Worm (Caenorhabditis elegans) whole organism, L3 larva: Measurements from ENCODE around the gene sdc-2.
A peak's percentile ranks its signal among the peaks of the same experiment; 100 is the strongest.

Source experiments
- R02D3.7 ChIP-seq: fragments of 150-350 bp; optimal IDR thresholded peaks from 2 replicates; lab custom pipeline; 2014; ENCODE audit warnings: missing biosample characterization, missing genetic modification characterization
- ZK546.5 ChIP-seq: sonication (generic microtip); optimal IDR thresholded peaks from 2 replicates; lab custom pipeline; 2017; ENCODE audit warnings: missing biosample characterization, missing genetic modification characterization
- ama-1 ChIP-seq: fragments of 150-350 bp; optimal IDR thresholded peaks from 2 replicates; lab custom pipeline; 2018
- ceh-28 ChIP-seq: fragments of 150-350 bp; optimal IDR thresholded peaks from 2 replicates; lab custom pipeline; 2014; ENCODE audit warnings: missing biosample characterization, missing genetic modification reagents, missing genetic modification characterization
- ceh-9 ChIP-seq: sonication (generic microtip); optimal IDR thresholded peaks from 2 replicates; lab custom pipeline; 2018; ENCODE audit warnings: missing biosample characterization, missing genetic modification characterization
- daf-12 ChIP-seq: fragments of 150-350 bp; optimal IDR thresholded peaks from 2 replicates; lab custom pipeline; 2014; ENCODE audit warnings: missing biosample characterization, missing genetic modification reagents, missing genetic modification characterization
- egl-27 ChIP-seq: sonication (generic microtip); optimal IDR thresholded peaks from 4 replicates; lab custom pipeline; 2017; ENCODE audit warnings: missing biosample characterization, missing genetic modification reagents, missing genetic modification characterization
- egl-5 ChIP-seq: fragments of 150-350 bp; optimal IDR thresholded peaks from 2 replicates; lab custom pipeline; 2017; ENCODE audit warnings: missing biosample characterization, missing genetic modification reagents, missing genetic modification characterization, inconsistent platforms
- elt-1 ChIP-seq: fragments of 150-350 bp; optimal IDR thresholded peaks from 2 replicates; lab custom pipeline; 2014; ENCODE audit warnings: missing biosample characterization, missing genetic modification characterization
- elt-3 ChIP-seq, 3 experiments: fragments of 150-350 bp in 1 of 3; sonication (generic microtip) in 2 of 3; optimal IDR thresholded peaks; 2 replicates in 2 of 3; 4 replicates in 1 of 3; lab custom pipeline; 2014 to 2017; ENCODE audit warnings: missing biosample characterization in 3 of 3, missing genetic modification characterization in 3 of 3
- eor-1 ChIP-seq, 2 experiments: fragments of 150-350 bp; optimal IDR thresholded peaks; 2 replicates each; lab custom pipeline; 2014 to 2018; ENCODE audit warnings: missing biosample characterization in 2 of 2, missing genetic modification characterization in 2 of 2
- fkh-10 ChIP-seq: sonication (generic microtip); optimal IDR thresholded peaks from 2 replicates; lab custom pipeline; 2017; ENCODE audit warnings: missing biosample characterization, missing genetic modification reagents, missing genetic modification characterization
- fkh-2 ChIP-seq: fragments of 150-350 bp; optimal IDR thresholded peaks from 2 replicates; lab custom pipeline; 2014; ENCODE audit warnings: missing biosample characterization, missing genetic modification reagents, missing genetic modification characterization
- fos-1 ChIP-seq: fragments of 150-350 bp; optimal IDR thresholded peaks from 2 replicates; lab custom pipeline; 2014; ENCODE audit warnings: missing biosample characterization, missing genetic modification characterization
- hmg-11 ChIP-seq: sonication (generic microtip); optimal IDR thresholded peaks from 2 replicates; lab custom pipeline; 2016; ENCODE audit warnings: missing genetic modification characterization, missing compliant biosample characterization
- jun-1 ChIP-seq: fragments of 150-350 bp; optimal IDR thresholded peaks from 2 replicates; lab custom pipeline; 2014; ENCODE audit warnings: missing biosample characterization, missing genetic modification reagents, missing genetic modification characterization
- lin-15B ChIP-seq: fragments of 150-350 bp; optimal IDR thresholded peaks from 2 replicates; lab custom pipeline; 2014; ENCODE audit warnings: missing biosample characterization, missing genetic modification characterization
- lin-39 ChIP-seq: fragments of 150-350 bp; optimal IDR thresholded peaks from 2 replicates; lab custom pipeline; 2018; ENCODE audit warnings: missing biosample characterization, missing genetic modification reagents, missing genetic modification characterization
- lsy-12 ChIP-seq: sonication (generic microtip); optimal IDR thresholded peaks from 2 replicates; lab custom pipeline; 2016; ENCODE audit warnings: mild to moderate bottlenecking, missing genetic modification characterization, missing compliant biosample characterization
- mdl-1 ChIP-seq: fragments of 150-350 bp; optimal IDR thresholded peaks from 2 replicates; lab custom pipeline; 2014; ENCODE audit warnings: missing biosample characterization, missing genetic modification characterization
- mml-1 ChIP-seq: fragments of 150-350 bp; sonication (generic microtip); optimal IDR thresholded peaks from 3 replicates; lab custom pipeline; 2014; ENCODE audit warnings: missing biosample characterization, missing genetic modification characterization
- nfya-1 ChIP-seq: sonication (generic microtip); optimal IDR thresholded peaks from 2 replicates; lab custom pipeline; 2017; ENCODE audit warnings: missing genetic modification characterization, mild to moderate bottlenecking, missing compliant biosample characterization, antibody characterized with exemption, moderate library complexity; ENCODE audit not compliant: insufficient read depth
- nhr-11 ChIP-seq: fragments of 150-350 bp; optimal IDR thresholded peaks from 2 replicates; lab custom pipeline; 2014; ENCODE audit warnings: missing biosample characterization, missing genetic modification characterization
- nhr-12 ChIP-seq: fragments of 150-350 bp; optimal IDR thresholded peaks from 2 replicates; lab custom pipeline; 2014; ENCODE audit warnings: missing biosample characterization, missing genetic modification characterization
- nhr-23 ChIP-seq: fragments of 150-350 bp; optimal IDR thresholded peaks from 2 replicates; lab custom pipeline; 2014; ENCODE audit warnings: missing biosample characterization, missing genetic modification reagents, missing genetic modification characterization
- nhr-237 ChIP-seq: fragments of 150-350 bp; optimal IDR thresholded peaks from 2 replicates; lab custom pipeline; 2014; ENCODE audit warnings: missing biosample characterization, missing genetic modification characterization
- nhr-25 ChIP-seq: sonication (generic microtip); optimal IDR thresholded peaks from 2 replicates; lab custom pipeline; 2017; ENCODE audit warnings: missing biosample characterization, missing genetic modification characterization
- nhr-28 ChIP-seq: fragments of 150-350 bp; optimal IDR thresholded peaks from 2 replicates; lab custom pipeline; 2014; ENCODE audit warnings: missing biosample characterization, missing genetic modification characterization
- nhr-43 ChIP-seq: sonication (generic microtip); optimal IDR thresholded peaks from 2 replicates; lab custom pipeline; 2016; ENCODE audit warnings: mild to moderate bottlenecking, missing genetic modification characterization, missing compliant biosample characterization; ENCODE audit not compliant: poor library complexity, severe bottlenecking
- nhr-67 ChIP-seq: fragments of 150-350 bp; optimal IDR thresholded peaks from 2 replicates; lab custom pipeline; 2014; ENCODE audit warnings: missing biosample characterization, missing genetic modification characterization
- nhr-76 ChIP-seq: fragments of 150-350 bp; sonication (generic microtip); optimal IDR thresholded peaks from 5 replicates; lab custom pipeline; 2014; ENCODE audit warnings: missing biosample characterization, missing genetic modification characterization
- nhr-77 ChIP-seq: fragments of 150-350 bp; optimal IDR thresholded peaks from 2 replicates; lab custom pipeline; 2014; ENCODE audit warnings: missing biosample characterization, missing genetic modification characterization
- pqm-1 ChIP-seq: fragments of 150-350 bp; optimal IDR thresholded peaks from 2 replicates; lab custom pipeline; 2017; ENCODE audit warnings: missing biosample characterization, missing genetic modification characterization, inconsistent platforms
- sea-2 ChIP-seq: fragments of 150-350 bp; sonication (generic microtip); optimal IDR thresholded peaks from 4 replicates; lab custom pipeline; 2014; ENCODE audit warnings: missing biosample characterization, missing genetic modification reagents, missing genetic modification characterization
- snpc-4 ChIP-seq: fragments of 150-350 bp; optimal IDR thresholded peaks from 2 replicates; lab custom pipeline; 2014; ENCODE audit warnings: missing biosample characterization, missing genetic modification characterization
- tbx-2 ChIP-seq: sonication (generic microtip); optimal IDR thresholded peaks from 2 replicates; lab custom pipeline; 2016; ENCODE audit warnings: mild to moderate bottlenecking, missing genetic modification characterization, missing compliant biosample characterization
- unc-39 ChIP-seq: sonication (generic microtip); optimal IDR thresholded peaks from 4 replicates; lab custom pipeline; 2017; ENCODE audit warnings: missing biosample characterization, missing genetic modification characterization
- unc-62 ChIP-seq: fragments of 150-350 bp; sonication (generic microtip); optimal IDR thresholded peaks from 4 replicates; lab custom pipeline; 2014; ENCODE audit warnings: missing biosample characterization, missing genetic modification reagents, missing genetic modification characterization
- ztf-11 ChIP-seq: fragments of 150-350 bp; optimal IDR thresholded peaks from 2 replicates; lab custom pipeline; 2014; ENCODE audit warnings: missing biosample characterization, missing genetic modification characterization
- ztf-4 ChIP-seq: fragments of 150-350 bp; optimal IDR thresholded peaks from 2 replicates; lab custom pipeline; 2014; ENCODE audit warnings: missing biosample characterization, missing genetic modification characterization

The sdc-2 gene

ce11 chrX:11534443-11534842, 11.9 kb downstream of the sdc-2 start:
- TF ChIP-seq nhr-43 (tag; lab: Kevin White, UChicago) (peak; percentile 1), snpc-4 (no peak), egl-5 (no peak), nhr-25 (tag; lab: Kevin White, UChicago) (no peak), fos-1 (tag; lab: Kevin White, UChicago) (no peak), unc-62 (no peak), nhr-67 (tag; lab: Kevin White, UChicago) (no peak)

ce11 chrX:11536408-11536807, 13.9 kb downstream of the sdc-2 start, which contains the start of gene C35C5.9:
C35C5.9 (plus strand) TSS chrX:11536568.
- peak; percentile 11 for TF ChIP-seq nhr-25 (tag; lab: Kevin White, UChicago)
- peak; percentile 15 for TF ChIP-seq nhr-23 (tag; lab: Kevin White, UChicago)
- no peak for TF ChIP-seq mml-1 (tag; lab: Kevin White, UChicago)

- no peak for TF ChIP-seq lin-15B
- TF ChIP-seq jun-1 (tag; lab: Kevin White, UChicago) = no peak
- no peak for TF ChIP-seq pqm-1
- no peak for TF ChIP-seq nhr-25 (tag; lab: Kevin White, UChicago)
- no peak for TF ChIP-seq nhr-67 (tag; lab: Kevin White, UChicago)
- no peak for TF ChIP-seq mml-1 (tag; lab: Kevin White, UChicago)
- TF ChIP-seq, all 47 proteins: peak for 0
Observed at ce11 chrX:11537240-11537764, 14.8 kb downstream of the sdc-2 start, which contains the start of gene gcp-2.2. gcp-2.2 (plus strand) TSS chrX:11537714.

DNA sequence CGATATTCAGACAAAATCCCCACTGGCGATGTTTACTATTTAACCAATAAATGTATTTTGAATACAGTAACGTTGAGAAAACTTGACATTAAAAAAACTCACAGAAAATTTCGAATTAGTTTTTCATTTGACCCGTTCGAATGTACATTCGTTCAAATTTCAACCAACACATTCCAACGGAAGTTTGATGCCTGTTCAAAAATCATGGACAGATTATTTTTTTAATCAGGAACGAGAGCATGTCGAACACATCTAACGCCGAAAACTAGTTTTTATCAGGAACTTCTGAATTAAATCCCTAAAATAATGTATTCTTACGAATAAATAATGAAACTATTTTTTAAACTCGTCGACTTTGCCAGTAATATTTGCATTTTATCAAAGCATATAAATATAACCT, 19.2 kb downstream of the sdc-2 start:
- no peak for TF ChIP-seq ztf-4 (tag; lab: Kevin White, UChicago)
- TF ChIP-seq nhr-67 (tag; lab: Kevin White, UChicago) = no peak
- no peak for TF ChIP-seq ztf-11 (tag; lab: Kevin White, UChicago)
- TF ChIP-seq hmg-11 (tag; lab: Kevin White, UChicago) = no peak
- TF ChIP-seq fkh-10 = no peak
- no peak for TF ChIP-seq nfya-1 (tag; lab: Kevin White, UChicago)
- no peak for TF ChIP-seq lsy-12 (tag; lab: Kevin White, UChicago)
- no peak for TF ChIP-seq ZK546.5 (tag; lab: Kevin White, UChicago)
- TF ChIP-seq fkh-2 (tag; lab: Kevin White, UChicago) = no peak
- TF ChIP-seq snpc-4 = no peak

DNA sequence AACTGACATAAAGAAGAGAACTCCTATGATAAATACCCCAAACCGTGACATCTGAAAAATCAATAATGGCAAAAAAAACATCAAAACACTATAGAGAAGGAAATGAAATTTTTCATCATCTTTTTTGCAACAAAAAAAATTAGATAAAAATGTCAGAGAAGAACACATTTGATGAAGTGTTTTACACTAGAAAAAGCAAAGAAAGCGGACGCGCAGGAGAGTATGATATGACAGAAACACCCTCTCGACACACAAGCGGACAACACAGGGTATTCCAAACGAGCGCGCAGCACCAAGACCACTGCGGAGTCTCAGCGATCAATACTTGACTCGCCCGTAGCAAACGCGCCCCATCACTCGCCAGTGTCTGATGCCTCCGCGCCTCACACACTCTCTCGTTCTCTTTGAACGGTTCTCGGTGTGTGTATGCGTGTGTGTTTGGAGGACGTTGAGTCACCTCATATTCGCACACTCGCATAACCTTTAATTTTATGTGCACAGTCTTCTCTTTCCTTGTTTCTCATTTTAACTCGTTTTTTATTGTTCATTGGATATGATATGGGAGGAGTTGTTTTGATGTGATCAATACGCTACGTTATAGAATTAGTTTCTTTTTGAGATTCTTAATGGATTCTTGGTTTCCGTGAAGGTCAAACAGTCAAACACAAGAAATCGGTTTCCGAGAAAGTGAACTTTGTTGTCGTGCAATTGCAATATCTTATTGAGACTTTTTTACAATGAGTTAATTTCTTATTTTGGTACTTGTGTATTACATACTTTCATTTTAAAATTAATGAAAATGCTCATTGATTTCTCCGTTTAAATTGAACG, 24.2 kb downstream of the sdc-2 start, which contains the start of gene selt-1.1:
selt-1.1 (minus strand) TSS at position 51 of the 831 bp plus-strand sequence.
- TF ChIP-seq lin-15B (no peak), mml-1 (tag; lab: Kevin White, UChicago) (no peak), nhr-43 (tag; lab: Kevin White, UChicago) (no peak), nhr-76 (tag; lab: Kevin White, UChicago) (no peak), sea-2 (GFP tag; lab: Kevin White, UChicago) (no peak), ZK546.5 (tag; lab: Kevin White, UChicago) (no peak), nhr-28 (tag; lab: Kevin White, UChicago) (no peak), unc-62 (no peak), daf-12 (tag; lab: Kevin White, UChicago) (no peak), hmg-11 (tag; lab: Kevin White, UChicago) (peak; percentile 78), elt-1 (no peak), tbx-2 (tag; lab: Kevin White, UChicago) (no peak), fkh-10 (no peak), pqm-1 (peak; percentile 85), ceh-28 (tag; lab: Kevin White, UChicago) (peak; percentile 69), ztf-11 (tag; lab: Kevin White, UChicago) (no peak), egl-5 (peak; percentile 55), ceh-9 (tag; lab: Kevin White, UChicago) (no peak), eor-1 (tag; optimal IDR thresholded peaks at IDR 0.05; lab: Kevin White, UChicago) (no peak), ama-1 (no peak), nhr-237 (tag; lab: Kevin White, UChicago) (no peak), lin-39 (tag; lab: Kevin White, UChicago) (peak; percentile 49), lsy-12 (tag; lab: Kevin White, UChicago) (peak; percentile 38), snpc-4 (no peak), nhr-77 (tag; lab: Kevin White, UChicago) (no peak), nhr-23 (tag; lab: Kevin White, UChicago) (peak; percentile 33), R02D3.7 (no peak), jun-1 (tag; lab: Kevin White, UChicago) (peak; percentile 72), egl-27 (tag; lab: Kevin White, UChicago) (no peak), nhr-25 (tag; lab: Kevin White, UChicago) (peak; percentile 85), mdl-1 (tag; lab: Kevin White, UChicago) (peak; percentile 4), unc-39 (no peak), nhr-11 (tag; lab: Kevin White, UChicago) (no peak), nhr-67 (tag; lab: Kevin White, UChicago) (no peak), nhr-12 (tag; lab: Kevin White, UChicago) (no peak), elt-3 (tag; optimal IDR thresholded peaks at IDR 0.05; lab: Kevin White, UChicago) (no peak)
